Fruit fly (Drosophila melanogaster): ENCODE results near the gene CG8043.

CG8043 gene

dm6 chr3R:8663668-8664283 lies 12.9 kb upstream of the CG8043 start, which contains the start of gene CG8032 (continued):
- TF ChIP-seq GATAe (GFP tag; conservative IDR thresholded peaks at IDR 0.05) = no peak
- peak; percentile 65 for TF ChIP-seq Doc3 (GFP tag; IDR thresholded peaks at IDR 0.05; ENCODE audit: partially characterized antibody)
- TF ChIP-seq Dek (tag; optimal IDR thresholded peaks at IDR 0.05) = no peak
- TF ChIP-seq otp (GFP tag; IDR thresholded peaks at IDR 0.05) = no peak
- TF ChIP-seq CG18262 (tag; optimal IDR thresholded peaks at IDR 0.05) = peak; percentile 47
- peak; percentile 54 for TF ChIP-seq E2f2 (GFP tag; IDR thresholded peaks at IDR 0.05)
- TF ChIP-seq CG5180 (GFP tag; optimal IDR thresholded peaks at IDR 0.05) = no peak
- no peak for TF ChIP-seq Fer2 (tag; optimal IDR thresholded peaks at IDR 0.05)
- peak; percentile 47 for TF ChIP-seq CG8924 (tag; optimal IDR thresholded peaks at IDR 0.05)
- peak; percentile 70 for TF ChIP-seq CG3995 (GFP tag; optimal IDR thresholded peaks at IDR 0.05)
- no peak for TF ChIP-seq CG6254 (GFP tag; optimal IDR thresholded peaks at IDR 0.05)
- no peak for TF ChIP-seq CG31388 (GFP tag; optimal IDR thresholded peaks at IDR 0.05)
- no peak for TF ChIP-seq zf30C (GFP tag; optimal IDR thresholded peaks at IDR 0.05)
- peak; percentile 35 for TF ChIP-seq CG7786 (GFP tag; optimal IDR thresholded peaks at IDR 0.05)
- TF ChIP-seq lilli (GFP tag; optimal IDR thresholded peaks at IDR 0.05) = peak; percentile 72
- TF ChIP-seq ase (GFP tag; IDR thresholded peaks at IDR 0.05) = peak; percentile 53; the same call in 2 of the 3 replicates
- TF ChIP-seq ttk (GFP tag; IDR thresholded peaks at IDR 0.05) = peak; percentile 36; the same call in 1 of the 2 replicates
- peak; percentile 41 for TF ChIP-seq CG4424 (GFP tag; optimal IDR thresholded peaks at IDR 0.05)
- peak; percentile 71 for TF ChIP-seq unc-4 (GFP tag; IDR thresholded peaks at IDR 0.05; ENCODE audit: partially characterized antibody)
- TF ChIP-seq Trl (optimal IDR thresholded peaks at IDR 0.05) = no peak
- TF ChIP-seq Trl (GFP tag; optimal IDR thresholded peaks at IDR 0.05) = peak; percentile 55
- TF ChIP-seq ftz-f1 (GFP tag; optimal IDR thresholded peaks at IDR 0.05) = peak; percentile 37
- no peak for TF ChIP-seq Eip74EF (GFP tag; optimal IDR thresholded peaks at IDR 0.05)
- no peak for TF ChIP-seq CG2889 (GFP tag; IDR thresholded peaks at IDR 0.05)
- TF ChIP-seq CG3065 (GFP tag; optimal IDR thresholded peaks at IDR 0.05) = no peak
- no peak for TF ChIP-seq CG12299 (tag; optimal IDR thresholded peaks at IDR 0.05)
- TF ChIP-seq CG7556 (GFP tag; optimal IDR thresholded peaks at IDR 0.05) = peak; percentile 17
- no peak for TF ChIP-seq btn (GFP tag; optimal IDR thresholded peaks at IDR 0.05)
- no peak for TF ChIP-seq Ada2b (GFP tag; IDR thresholded peaks at IDR 0.05)
- 0 out of 3 replicates have a peak, but pooled peaks have one; percentile 36 for TF ChIP-seq Mrtf (GFP tag; IDR thresholded peaks at IDR 0.05)
- TF ChIP-seq CG4282 (GFP tag; optimal IDR thresholded peaks at IDR 0.05) = no peak
- TF ChIP-seq dati (GFP tag; IDR thresholded peaks at IDR 0.05) = no peak
- peak; percentile 36 for TF ChIP-seq CG17359 (tag; optimal IDR thresholded peaks at IDR 0.05)
- no peak for TF ChIP-seq trh (GFP tag; optimal IDR thresholded peaks at IDR 0.05)
- no peak for TF ChIP-seq Hmx (GFP tag; optimal IDR thresholded peaks at IDR 0.05)
- TF ChIP-seq Doc2 (GFP tag; IDR thresholded peaks at IDR 0.05) = no peak
- TF ChIP-seq ranshi (GFP tag; IDR thresholded peaks at IDR 0.05) = no peak; the same call in 1 of the 2 replicates
- peak; percentile 48 for TF ChIP-seq Sox102F (GFP tag; optimal IDR thresholded peaks at IDR 0.05)
- TF ChIP-seq gfzf (GFP tag; optimal IDR thresholded peaks at IDR 0.05) = peak; percentile 6
- no peak for TF ChIP-seq sim (GFP tag; IDR thresholded peaks at IDR 0.05)
- TF ChIP-seq CG12942 (GFP tag; optimal IDR thresholded peaks at IDR 0.05) = peak; percentile 32
- TF ChIP-seq CG4707 (GFP tag; optimal IDR thresholded peaks at IDR 0.05) = no peak
- TF ChIP-seq ems (GFP tag; optimal IDR thresholded peaks at IDR 0.05) = peak; percentile 44
- TF ChIP-seq CG10565 (GFP tag; optimal IDR thresholded peaks at IDR 0.05) = no peak
- no peak for TF ChIP-seq MTF-1 (GFP tag; optimal IDR thresholded peaks at IDR 0.05; ENCODE audit: borderline replicate concordance)
- peak; percentile 98 for TF ChIP-seq onecut (GFP tag; IDR thresholded peaks at IDR 0.05)
- TF ChIP-seq CG31365 (tag; optimal IDR thresholded peaks at IDR 0.05) = no peak
- TF ChIP-seq CG18011 (GFP tag; optimal IDR thresholded peaks at IDR 0.05) = no peak
- peak; percentile 16 for TF ChIP-seq lbe (GFP tag; optimal IDR thresholded peaks at IDR 0.05)
- no peak for TF ChIP-seq scrt (GFP tag; optimal IDR thresholded peaks at IDR 0.05)
